Worm (Caenorhabditis elegans) whole organism, L3 larva: ENCODE data around the gene F59F5.7.

ENCODE experiments used
- ZK546.5 ChIP-seq: sonication (generic microtip); optimal IDR thresholded peaks from 2 replicates; lab custom pipeline; 2017; ENCODE audit warnings: missing biosample characterization, missing genetic modification characterization
- aly-2 ChIP-seq: fragments of 150-350 bp; optimal IDR thresholded peaks from 2 replicates; lab custom pipeline; 2014; ENCODE audit warnings: missing biosample characterization, missing genetic modification characterization
- ama-1 ChIP-seq: fragments of 150-350 bp; optimal IDR thresholded peaks from 2 replicates; lab custom pipeline; 2018
- egl-27 ChIP-seq: sonication (generic microtip); optimal IDR thresholded peaks from 4 replicates; lab custom pipeline; 2017; ENCODE audit warnings: missing biosample characterization, missing genetic modification reagents, missing genetic modification characterization
- lin-39 ChIP-seq: fragments of 150-350 bp; optimal IDR thresholded peaks from 2 replicates; lab custom pipeline; 2018; ENCODE audit warnings: missing biosample characterization, missing genetic modification reagents, missing genetic modification characterization
- nhr-237 ChIP-seq: fragments of 150-350 bp; optimal IDR thresholded peaks from 2 replicates; lab custom pipeline; 2014; ENCODE audit warnings: missing biosample characterization, missing genetic modification characterization
- nhr-28 ChIP-seq: fragments of 150-350 bp; optimal IDR thresholded peaks from 2 replicates; lab custom pipeline; 2014; ENCODE audit warnings: missing biosample characterization, missing genetic modification characterization
- nhr-77 ChIP-seq: fragments of 150-350 bp; optimal IDR thresholded peaks from 2 replicates; lab custom pipeline; 2014; ENCODE audit warnings: missing biosample characterization, missing genetic modification characterization
- unc-39 ChIP-seq: sonication (generic microtip); optimal IDR thresholded peaks from 4 replicates; lab custom pipeline; 2017; ENCODE audit warnings: missing biosample characterization, missing genetic modification characterization
- unc-62 ChIP-seq: fragments of 150-350 bp; sonication (generic microtip); optimal IDR thresholded peaks from 4 replicates; lab custom pipeline; 2014; ENCODE audit warnings: missing biosample characterization, missing genetic modification reagents, missing genetic modification characterization
- zag-1 ChIP-seq: fragments of 150-350 bp; optimal IDR thresholded peaks from 2 replicates; lab custom pipeline; 2014; ENCODE audit warnings: missing biosample characterization, missing genetic modification characterization
- ztf-11 ChIP-seq: fragments of 150-350 bp; optimal IDR thresholded peaks from 2 replicates; lab custom pipeline; 2014; ENCODE audit warnings: missing biosample characterization, missing genetic modification characterization

ce11 chrX:10599719-10600155 lies 40.4 kb downstream of the F59F5.7 start:
- no peak for TF ChIP-seq zag-1
- TF ChIP-seq unc-62, result no peak
- TF ChIP-seq nhr-77 (tag; lab: Kevin White, UChicago), result no peak
- no peak for TF ChIP-seq unc-39 (tag; lab: Kevin White, UChicago)
- TF ChIP-seq ama-1 (lab: Kevin White, UChicago), result no peak
- TF ChIP-seq lin-39 (tag; lab: Kevin White, UChicago), result peak; percentile 10
- TF ChIP-seq aly-2 (tag; lab: Kevin White, UChicago), result no peak
- no peak for TF ChIP-seq ZK546.5
- no peak for TF ChIP-seq egl-27
- no peak for TF ChIP-seq nhr-28 (tag; lab: Kevin White, UChicago)
- no peak for TF ChIP-seq ztf-11 (tag; lab: Kevin White, UChicago)
- no peak for TF ChIP-seq nhr-237 (tag; lab: Kevin White, UChicago)
